Worm (Caenorhabditis elegans): ENCODE results near the gene F41B4.2.

F41B4.2 gene

DNA sequence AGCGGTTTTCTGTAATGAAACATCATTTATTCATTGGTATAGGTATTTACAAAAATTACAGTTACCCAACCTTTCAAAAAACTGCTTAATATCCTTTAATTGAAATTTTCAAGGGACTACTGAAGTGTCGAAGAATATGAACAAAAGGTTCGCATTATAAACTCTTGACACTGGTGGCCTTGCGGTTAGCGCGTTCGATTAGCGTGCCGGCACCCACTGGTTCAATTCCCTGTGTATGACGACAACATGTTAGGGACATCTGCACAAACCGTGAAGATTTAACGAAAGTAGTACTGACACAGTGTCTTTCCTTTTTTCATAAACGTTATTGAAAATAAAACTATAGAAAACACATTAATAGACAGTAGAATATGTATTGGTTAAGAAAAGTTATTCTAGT is 32.6 kb upstream of the F41B4.2 start (continued):
- TF ChIP-seq ztf-6 (GFP tag; IDR thresholded peaks at IDR 0.05) (no peak), cebp-1 (GFP tag; IDR thresholded peaks at IDR 0.05) (no peak), cebp-1 (tag; optimal IDR thresholded peaks at IDR 0.05) (no peak), nfya-2 (GFP tag; IDR thresholded peaks at IDR 0.05) (0 out of 2 replicates have a peak, but pooled peaks have one; percentile 18), hmg-20 (GFP tag; IDR thresholded peaks at IDR 0.05) (peak; percentile 84), lin-54 (GFP tag; optimal IDR thresholded peaks at IDR 0.05) (peak; percentile 64), F57A8.1 (GFP tag; optimal IDR thresholded peaks at IDR 0.05) (peak; percentile 89), F52B5.7 (tag; optimal IDR thresholded peaks at IDR 0.05) (peak; percentile 84), ZK185.1 (tag; optimal IDR thresholded peaks at IDR 0.05; ENCODE audit: poor library complexity, severe bottlenecking) (peak; percentile 65), hsf-1 (GFP tag; IDR thresholded peaks at IDR 0.05) (peak; percentile 56; the same call in 1 of the 2 replicates), F57C9.4 (tag; optimal IDR thresholded peaks at IDR 0.05) (peak; percentile 33), bed-1 (GFP tag; IDR thresholded peaks at IDR 0.05) (0 out of 2 replicates have a peak, but pooled peaks have one; percentile 66), F39B2.1 (GFP tag; IDR thresholded peaks at IDR 0.05) (0 out of 2 replicates have a peak, but pooled peaks have one; percentile 31), ztf-28 (GFP tag; IDR thresholded peaks at IDR 0.05) (0 out of 2 replicates have a peak, but pooled peaks have one; percentile 44), attf-5 (GFP tag; optimal IDR thresholded peaks at IDR 0.05) (peak; percentile 57), pbrm-1 (GFP tag; IDR thresholded peaks at IDR 0.05) (peak; percentile 83), hlh-26 (GFP tag; conservative IDR thresholded peaks at IDR 0.05) (no peak), Y79H2A.3 (GFP tag; conservative IDR thresholded peaks at IDR 0.05) (no peak), hmg-1.2 (GFP tag; IDR thresholded peaks at IDR 0.05) (peak; percentile 83), F55B11.4 (tag; optimal IDR thresholded peaks at IDR 0.05; ENCODE audit: borderline replicate concordance, insufficient read depth) (peak; percentile 30), lin-40 (tag; optimal IDR thresholded peaks at IDR 0.05) (peak; percentile 57), snpc-3.4 (tag; optimal IDR thresholded peaks at IDR 0.05) (peak; percentile 85), tlf-1 (GFP tag; optimal IDR thresholded peaks at IDR 0.05) (peak; percentile 54), F49E8.2 (tag; optimal IDR thresholded peaks at IDR 0.05; ENCODE audit: insufficient read depth) (peak; percentile 14), rpc-1 (optimal IDR thresholded peaks at IDR 0.05) (peak; percentile 93), rpc-1 (tag; optimal IDR thresholded peaks at IDR 0.05) (peak; percentile 89), ceh-40 (GFP tag; IDR thresholded peaks at IDR 0.05) (peak; percentile 80), him-1 (tag; optimal IDR thresholded peaks at IDR 0.05) (peak; percentile 93), sea-2 (GFP tag; IDR thresholded peaks at IDR 0.05) (no peak), nhr-27 (tag; optimal IDR thresholded peaks at IDR 0.05) (peak; percentile 64), gei-17 (GFP tag; optimal IDR thresholded peaks at IDR 0.05) (peak; percentile 68), Y56A3A.18 (GFP tag; IDR thresholded peaks at IDR 0.05) (peak; percentile 97), ztf-26 (tag; optimal IDR thresholded peaks at IDR 0.05) (peak; percentile 65), ama-1 (optimal IDR thresholded peaks at IDR 0.05) (no peak), ama-1 (GFP tag; optimal IDR thresholded peaks at IDR 0.05) (peak in 1 of 2 experiments; percentile 94), mcd-1 (GFP tag; IDR thresholded peaks at IDR 0.05) (no peak; the same call in 1 of the 2 replicates), zfh-2 (GFP tag; conservative IDR thresholded peaks at IDR 0.05) (no peak), Y67H2A.10 (GFP tag; conservative IDR thresholded peaks at IDR 0.05) (0 out of 2 replicates have a peak, but pooled peaks have one; percentile 19), cebp-2 (GFP tag; IDR thresholded peaks at IDR 0.05) (peak; percentile 93), nfya-1 (tag; optimal IDR thresholded peaks at IDR 0.05; ENCODE audit: borderline replicate concordance, insufficient read depth) (no peak), C17E4.6 (GFP tag; IDR thresholded peaks at IDR 0.05) (peak; percentile 74), T07F8.4 (tag; optimal IDR thresholded peaks at IDR 0.05) (peak; percentile 84), egl-18 (GFP tag; IDR thresholded peaks at IDR 0.05) (no peak), nfyb-1 (GFP tag; IDR thresholded peaks at IDR 0.05) (peak; percentile 91), dpl-1 (GFP tag; optimal IDR thresholded peaks at IDR 0.05) (no peak), F33H1.4 (GFP tag; IDR thresholded peaks at IDR 0.05) (no peak), ceh-58 (GFP tag; IDR thresholded peaks at IDR 0.05) (peak; percentile 82; the same call in 1 of the 2 replicates), aptf-3 (GFP tag; IDR thresholded peaks at IDR 0.05) (peak; percentile 87; the same call in 1 of the 2 replicates), attf-3 (GFP tag; conservative IDR thresholded peaks at IDR 0.05) (no peak)
